Worm (Caenorhabditis elegans): ENCODE results near the gene R04B5.7.

R04B5.7 gene

DNA sequence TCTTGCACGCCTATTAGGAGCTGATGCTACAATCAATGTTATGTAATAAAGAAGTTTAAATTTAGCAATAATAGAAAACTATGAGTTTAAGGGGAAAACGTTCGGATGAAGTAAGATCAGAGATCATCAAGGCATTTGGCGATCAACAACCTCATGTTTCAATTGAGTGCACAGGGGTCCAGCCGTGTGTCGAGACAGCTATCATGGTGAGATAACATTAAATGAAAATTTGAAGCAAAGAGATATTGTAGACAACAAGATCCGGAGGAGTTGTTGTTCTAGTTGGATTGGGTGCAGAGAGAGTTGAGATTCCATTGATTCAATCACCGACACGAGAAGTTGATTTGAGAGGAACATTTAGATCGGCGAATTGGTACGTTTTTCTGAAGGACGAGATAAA, 4.2 kb downstream of the R04B5.7 start:
- TF ChIP-seq nhr-77 (tag; optimal IDR thresholded peaks at IDR 0.05), result no peak
- no peak for TF ChIP-seq nhr-10 (tag; optimal IDR thresholded peaks at IDR 0.05)
- TF ChIP-seq lin-13 (GFP tag; optimal IDR thresholded peaks at IDR 0.05), result no peak
- TF ChIP-seq elt-1 (tag; optimal IDR thresholded peaks at IDR 0.05), result no peak
- no peak for TF ChIP-seq blmp-1 (tag; optimal IDR thresholded peaks at IDR 0.05; ENCODE audit: insufficient read depth)
- no peak for TF ChIP-seq sem-4 (tag; optimal IDR thresholded peaks at IDR 0.05)
- TF ChIP-seq sma-9 (GFP tag; optimal IDR thresholded peaks at IDR 0.05), result peak; percentile 32
- no peak for TF ChIP-seq sma-9 (tag; optimal IDR thresholded peaks at IDR 0.05)
- peak; percentile 37 for TF ChIP-seq F13H6.1 (tag; optimal IDR thresholded peaks at IDR 0.05)
- no peak for TF ChIP-seq nhr-25 (tag; optimal IDR thresholded peaks at IDR 0.05)
- no peak for TF ChIP-seq egl-27 (tag; optimal IDR thresholded peaks at IDR 0.05)
- TF ChIP-seq crh-2 (tag; optimal IDR thresholded peaks at IDR 0.05), result no peak
- peak in 1 of 2 experiments; percentile 13 for TF ChIP-seq lsy-2 (tag; optimal IDR thresholded peaks at IDR 0.05)
- no peak for TF ChIP-seq unc-55 (GFP tag; optimal IDR thresholded peaks at IDR 0.05)
- TF ChIP-seq ztf-4 (tag; optimal IDR thresholded peaks at IDR 0.05), result no peak
- no peak for TF ChIP-seq dmd-4 (tag; optimal IDR thresholded peaks at IDR 0.05)
- TF ChIP-seq skn-1 (tag; optimal IDR thresholded peaks at IDR 0.05), result no peak
- no peak for TF ChIP-seq sma-3 (GFP tag; optimal IDR thresholded peaks at IDR 0.05)
- no peak for TF ChIP-seq nhr-11 (tag; optimal IDR thresholded peaks at IDR 0.05)
- TF ChIP-seq mbf-1 (tag; optimal IDR thresholded peaks at IDR 0.05), result no peak
- no peak for TF ChIP-seq lin-39 (tag; optimal IDR thresholded peaks at IDR 0.05)
- TF ChIP-seq fos-1 (tag; optimal IDR thresholded peaks at IDR 0.05), result no peak

DNA sequence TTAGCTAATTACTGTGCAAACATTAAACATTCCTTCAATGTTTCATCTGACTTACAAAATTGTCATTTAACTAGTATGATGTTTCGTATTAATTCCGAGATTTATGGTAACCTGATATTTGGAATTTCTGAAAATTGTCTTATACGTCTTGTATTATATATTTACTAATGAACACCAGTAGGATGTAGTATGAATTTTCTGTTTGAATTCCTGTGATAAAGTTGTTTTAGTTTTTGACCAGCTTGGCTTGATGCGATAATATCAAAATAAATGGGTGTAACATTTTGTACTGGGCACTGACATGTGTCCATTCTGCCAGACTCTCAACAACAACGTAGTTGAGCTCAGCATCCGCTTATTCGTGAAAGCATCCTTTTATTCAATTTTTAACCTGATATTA, 5.5 kb downstream of the R04B5.7 start, which contains the start of gene R04B5.6:
R04B5.6 (plus strand) TSS at position 301 of the 400 bp plus-strand sequence.
- TF ChIP-seq fos-1 (tag; optimal IDR thresholded peaks at IDR 0.05) (no peak), mab-5 (tag; optimal IDR thresholded peaks at IDR 0.05) (no peak), mdl-1 (tag; optimal IDR thresholded peaks at IDR 0.05) (no peak), ztf-1 (GFP tag; conservative IDR thresholded peaks at IDR 0.05) (no peak), sem-4 (tag; optimal IDR thresholded peaks at IDR 0.05) (no peak), blmp-1 (tag; optimal IDR thresholded peaks at IDR 0.05; ENCODE audit: insufficient read depth) (no peak), egl-27 (tag; optimal IDR thresholded peaks at IDR 0.05) (no peak), nhr-77 (tag; optimal IDR thresholded peaks at IDR 0.05) (no peak), unc-62 (GFP tag; optimal IDR thresholded peaks at IDR 0.05) (no peak), nhr-12 (tag; optimal IDR thresholded peaks at IDR 0.05) (no peak), lsy-2 (tag; optimal IDR thresholded peaks at IDR 0.05) (no peak), ama-1 (optimal IDR thresholded peaks at IDR 0.05) (no peak), dmd-4 (tag; optimal IDR thresholded peaks at IDR 0.05) (no peak), alr-1 (tag; optimal IDR thresholded peaks at IDR 0.05) (no peak), gmeb-1 (tag; optimal IDR thresholded peaks at IDR 0.05) (no peak), Y55F3AM.14 (GFP tag; optimal IDR thresholded peaks at IDR 0.05) (no peak), ZK546.5 (tag; optimal IDR thresholded peaks at IDR 0.05) (no peak), elt-3 (tag; optimal IDR thresholded peaks at IDR 0.05) (no peak), nhr-237 (tag; optimal IDR thresholded peaks at IDR 0.05) (no peak)

DNA sequence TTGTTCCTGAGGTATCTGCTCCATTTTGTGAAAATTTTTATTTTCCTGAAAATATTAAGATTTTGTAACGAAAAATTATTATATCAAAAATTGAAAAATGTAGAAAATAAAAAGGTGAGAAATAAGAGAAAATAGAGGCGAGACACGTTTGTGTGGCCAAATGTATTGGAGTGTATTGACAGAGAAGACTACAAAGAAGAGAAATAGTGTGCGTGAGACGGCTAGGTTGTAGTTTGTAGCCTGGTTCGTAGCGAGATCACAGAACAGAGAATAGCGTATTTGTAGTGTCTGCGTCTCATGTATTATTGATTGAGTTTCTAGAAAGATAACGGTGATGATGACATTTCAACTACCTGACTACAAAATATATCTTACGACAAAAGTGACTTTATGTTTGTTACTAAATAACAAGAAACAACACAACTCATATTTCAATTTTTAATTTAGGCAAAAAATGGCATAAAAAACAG, 6.3 kb downstream of the R04B5.7 start, which contains the start of gene nhr-12:
nhr-12 (minus strand) TSS at position 51 of the 470 bp plus-strand sequence.
- TF ChIP-seq skn-1 (tag; optimal IDR thresholded peaks at IDR 0.05) (peak; percentile 2), sma-9 (GFP tag; optimal IDR thresholded peaks at IDR 0.05) (peak; percentile 29), sma-9 (tag; optimal IDR thresholded peaks at IDR 0.05) (no peak), blmp-1 (tag; optimal IDR thresholded peaks at IDR 0.05; ENCODE audit: insufficient read depth) (no peak), unc-55 (GFP tag; optimal IDR thresholded peaks at IDR 0.05) (peak; percentile 24), crh-2 (tag; optimal IDR thresholded peaks at IDR 0.05) (peak; percentile 45), ama-1 (optimal IDR thresholded peaks at IDR 0.05) (no peak)

DNA sequence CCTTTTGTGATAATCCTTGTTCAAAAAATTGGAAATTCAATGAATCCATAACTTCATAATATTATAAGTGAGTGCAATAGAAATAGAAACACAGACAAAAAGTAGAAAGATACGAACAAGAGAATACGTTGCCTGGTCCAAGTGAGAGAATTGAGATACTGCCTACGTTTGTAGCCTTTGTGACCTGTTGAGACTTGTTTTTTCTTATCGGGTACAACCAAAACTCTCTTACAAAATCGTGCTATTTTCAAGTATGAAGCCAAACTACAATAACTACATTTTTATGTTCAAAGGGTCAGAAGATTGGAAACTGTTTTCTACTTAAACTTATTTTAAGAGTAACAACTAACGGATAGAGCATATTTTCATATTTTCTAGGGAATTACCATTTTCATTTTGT, 8.7 kb downstream of the R04B5.7 start, which contains the start of gene nhr-205:
nhr-205 (minus strand) TSS at position 141 of the 400 bp plus-strand sequence.
- TF ChIP-seq ama-1 (optimal IDR thresholded peaks at IDR 0.05) (no peak), nhr-129 (tag; optimal IDR thresholded peaks at IDR 0.05) (no peak), mab-5 (tag; optimal IDR thresholded peaks at IDR 0.05) (no peak), nhr-12 (tag; optimal IDR thresholded peaks at IDR 0.05) (no peak), ztf-11 (tag; optimal IDR thresholded peaks at IDR 0.05) (no peak), mbf-1 (tag; optimal IDR thresholded peaks at IDR 0.05) (no peak), snpc-4 (tag; optimal IDR thresholded peaks at IDR 0.05) (no peak), egl-27 (tag; optimal IDR thresholded peaks at IDR 0.05) (no peak), lin-13 (GFP tag; optimal IDR thresholded peaks at IDR 0.05) (no peak), elt-1 (tag; optimal IDR thresholded peaks at IDR 0.05) (no peak), F13H6.1 (tag; optimal IDR thresholded peaks at IDR 0.05) (no peak), lin-39 (tag; optimal IDR thresholded peaks at IDR 0.05) (no peak), ztf-4 (tag; optimal IDR thresholded peaks at IDR 0.05) (no peak), nhr-23 (tag; optimal IDR thresholded peaks at IDR 0.05) (no peak), peb-1 (tag; optimal IDR thresholded peaks at IDR 0.05) (no peak)
